Worm (Caenorhabditis elegans): Measurements from ENCODE around the gene col-140.

DNA sequence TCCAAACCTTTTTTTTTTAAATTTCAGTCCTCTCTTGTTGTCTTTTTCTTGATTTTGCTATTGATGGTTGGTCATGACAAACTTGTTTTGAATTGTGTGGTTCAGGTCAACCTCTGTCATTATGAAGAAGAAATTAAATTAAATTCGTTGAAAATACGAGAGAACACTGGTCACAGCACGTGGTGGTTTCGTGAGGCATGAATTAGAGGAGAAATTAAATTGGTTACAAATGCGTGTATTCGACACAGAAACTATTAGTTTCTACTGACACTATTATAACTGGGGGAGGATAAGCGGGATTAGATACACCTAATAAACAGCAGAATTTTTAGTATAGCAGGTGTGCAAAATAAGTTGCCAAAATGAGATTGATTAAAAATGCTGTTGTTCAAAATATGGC lies 15.4 kb upstream of the col-140 start:
- TF ChIP-seq attf-4 (tag; optimal IDR thresholded peaks at IDR 0.05) (no peak), lsy-2 (tag; optimal IDR thresholded peaks at IDR 0.05) (no peak), nhr-25 (tag; optimal IDR thresholded peaks at IDR 0.05; ENCODE audit: borderline replicate concordance, insufficient read depth) (no peak), nhr-11 (tag; optimal IDR thresholded peaks at IDR 0.05) (no peak), lin-15B (tag; optimal IDR thresholded peaks at IDR 0.05) (no peak), zag-1 (tag; optimal IDR thresholded peaks at IDR 0.05) (no peak), mxl-3 (GFP tag; optimal IDR thresholded peaks at IDR 0.05) (no peak), hmg-1.1 (GFP tag; IDR thresholded peaks at IDR 0.05) (no peak)

Measured in whole organism, L4 larva.